Worm (Caenorhabditis elegans): Measurements from ENCODE around the gene pgph-2.

Gene pgph-2

DNA sequence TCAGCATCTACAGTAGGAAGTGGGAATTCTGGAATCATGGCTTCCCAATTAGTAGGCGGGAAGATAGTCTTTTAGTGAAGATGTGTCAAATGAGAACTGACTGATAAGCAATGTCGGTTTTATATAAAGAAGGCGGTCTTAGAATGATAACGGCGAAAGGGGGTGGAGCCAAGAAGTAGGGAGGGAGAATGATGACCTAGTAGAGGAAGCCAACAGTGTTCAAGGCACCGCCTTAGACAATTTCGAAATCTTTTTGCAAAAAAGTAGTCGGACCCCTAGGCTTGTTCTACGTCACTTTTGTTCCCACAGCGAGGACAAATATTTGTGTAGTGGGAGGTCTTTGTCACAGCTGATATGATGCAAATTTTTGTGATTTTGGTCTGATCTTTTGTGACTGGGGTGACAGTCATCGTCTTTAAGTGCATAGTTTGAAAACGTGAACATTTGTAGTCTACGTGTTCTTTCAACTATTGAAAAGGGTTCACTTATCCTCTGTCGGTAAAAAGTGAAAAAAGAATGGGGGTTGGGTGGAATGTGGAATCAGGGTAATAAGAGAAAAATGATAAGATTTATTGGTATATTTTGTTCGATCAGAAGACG, 48.2 kb downstream of the pgph-2 start, which contains the start of gene ZC250.4:
Gene ZC250.4, minus strand, starts transcription at position 78 of the 600 bp plus-strand sequence.
- TF ChIP-seq F13H6.1 (tag; optimal IDR thresholded peaks at IDR 0.05) = peak; percentile 41
- TF ChIP-seq sma-9 (GFP tag; optimal IDR thresholded peaks at IDR 0.05) = peak; percentile 2
- no peak for TF ChIP-seq sma-9 (tag; optimal IDR thresholded peaks at IDR 0.05)
- peak; percentile 67 for TF ChIP-seq nhr-25 (tag; optimal IDR thresholded peaks at IDR 0.05)
- no peak for TF ChIP-seq alr-1 (tag; optimal IDR thresholded peaks at IDR 0.05)

DNA sequence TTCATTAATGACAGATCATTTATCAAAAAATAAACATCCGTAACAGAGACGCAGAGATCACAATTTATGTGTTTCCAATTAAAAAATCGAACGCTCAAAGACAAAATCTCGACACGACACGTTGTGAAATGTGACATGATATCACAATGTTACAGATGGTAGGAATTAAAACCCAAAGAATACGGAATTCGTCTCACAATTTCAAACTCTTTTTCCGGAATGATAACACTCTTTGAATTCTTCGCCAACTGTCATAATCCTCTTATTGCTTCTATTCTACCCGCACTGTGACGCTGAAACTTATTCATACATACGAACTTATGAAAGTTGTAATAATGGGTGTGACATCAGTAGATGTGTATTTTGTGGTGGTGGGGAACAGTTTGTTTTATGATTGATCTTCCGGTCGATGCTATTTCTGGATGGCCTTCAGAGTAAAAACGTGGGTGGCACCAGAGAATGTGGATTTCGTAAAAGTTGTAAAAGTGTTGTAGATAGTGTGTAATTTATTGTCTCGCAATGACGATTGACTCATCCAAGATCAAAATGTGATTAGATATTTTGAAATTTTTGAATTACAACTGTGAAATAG, 51.6 kb downstream of the pgph-2 start:
- TF ChIP-seq fos-1 (tag; optimal IDR thresholded peaks at IDR 0.05) (peak; percentile 63), crh-2 (tag; optimal IDR thresholded peaks at IDR 0.05) (peak; percentile 5), sma-9 (GFP tag; optimal IDR thresholded peaks at IDR 0.05) (peak; percentile 57), sma-9 (tag; optimal IDR thresholded peaks at IDR 0.05) (no peak), ZK546.5 (tag; optimal IDR thresholded peaks at IDR 0.05) (no peak)

DNA sequence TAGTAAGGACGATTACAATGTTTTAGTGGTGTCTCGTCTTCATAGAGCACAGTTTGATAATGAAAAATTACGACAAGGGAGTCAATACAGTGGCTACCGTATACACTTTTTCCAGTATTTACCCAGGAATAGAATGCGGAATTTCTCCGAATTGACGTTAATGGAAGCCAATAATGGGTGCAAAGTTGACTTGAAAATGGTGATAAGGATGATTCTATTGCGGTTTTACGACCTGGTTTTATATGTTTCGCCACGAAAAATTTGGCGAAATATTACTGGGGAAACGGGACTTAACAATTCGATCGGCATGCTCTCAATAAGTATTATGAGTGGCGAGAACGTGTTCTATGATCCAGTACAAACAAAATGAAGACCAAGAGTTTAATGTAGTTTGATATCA, 55.0 kb downstream of the pgph-2 start:
- peak; percentile 54 for TF ChIP-seq sma-9 (GFP tag; optimal IDR thresholded peaks at IDR 0.05)
- TF ChIP-seq sma-9 (tag; optimal IDR thresholded peaks at IDR 0.05) = no peak
- no peak for TF ChIP-seq nhr-10 (tag; optimal IDR thresholded peaks at IDR 0.05)

DNA sequence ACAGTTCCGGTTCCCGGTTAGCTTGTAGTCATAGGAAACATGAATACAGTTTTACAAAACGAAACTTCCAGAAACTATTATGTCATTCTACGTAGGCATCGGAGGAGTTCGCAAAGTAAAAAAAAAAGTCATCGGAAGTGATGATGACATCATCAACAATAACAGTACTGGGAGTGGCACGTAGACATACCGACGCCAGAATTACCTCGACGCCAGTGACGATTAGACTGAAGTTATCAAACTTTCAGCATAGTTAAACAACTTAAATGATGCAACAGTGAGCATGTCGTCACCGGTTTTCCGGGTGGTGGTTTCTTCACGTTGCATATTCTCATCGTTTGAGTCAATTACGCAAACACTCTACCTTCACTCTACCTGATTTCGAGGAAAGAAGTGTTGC, 55.5 kb downstream of the pgph-2 start:
- TF ChIP-seq F13H6.1 (tag; optimal IDR thresholded peaks at IDR 0.05) (no peak), ztf-11 (tag; optimal IDR thresholded peaks at IDR 0.05) (no peak), lin-13 (GFP tag; optimal IDR thresholded peaks at IDR 0.05) (no peak), snpc-4 (tag; optimal IDR thresholded peaks at IDR 0.05) (no peak), mab-5 (tag; optimal IDR thresholded peaks at IDR 0.05) (no peak), Y55F3AM.14 (GFP tag; optimal IDR thresholded peaks at IDR 0.05) (no peak), blmp-1 (tag; optimal IDR thresholded peaks at IDR 0.05; ENCODE audit: insufficient read depth) (no peak), nhr-25 (tag; optimal IDR thresholded peaks at IDR 0.05) (no peak), fos-1 (tag; optimal IDR thresholded peaks at IDR 0.05) (no peak), egl-27 (tag; optimal IDR thresholded peaks at IDR 0.05) (no peak), nhr-129 (tag; optimal IDR thresholded peaks at IDR 0.05) (peak; percentile 15), sma-3 (GFP tag; optimal IDR thresholded peaks at IDR 0.05) (peak; percentile 90), nhr-10 (tag; optimal IDR thresholded peaks at IDR 0.05) (no peak), ztf-1 (GFP tag; conservative IDR thresholded peaks at IDR 0.05) (no peak), ceh-82 (tag; optimal IDR thresholded peaks at IDR 0.05) (no peak), nhr-237 (tag; optimal IDR thresholded peaks at IDR 0.05) (no peak), peb-1 (tag; optimal IDR thresholded peaks at IDR 0.05) (no peak), sma-9 (GFP tag; optimal IDR thresholded peaks at IDR 0.05) (peak; percentile 69), sma-9 (tag; optimal IDR thresholded peaks at IDR 0.05) (no peak)
